Worm (Caenorhabditis elegans) whole organism, midembryonic: Measurements from ENCODE around the gene K05F6.14.

Source experiments
- T22C8.4 ChIP-seq: fragments of 200-800 bp; sonication (Bioruptor generic); IDR thresholded peaks from 2 replicates; pipeline ENCODE4 v1.3.6; 2022; ENCODE audit warnings: missing genetic modification characterization, missing compliant biosample characterization
- cog-1 ChIP-seq: sonication (generic microtip); optimal IDR thresholded peaks from 2 replicates; lab custom pipeline; 2016; ENCODE audit warnings: missing genetic modification characterization, missing compliant biosample characterization
- flt-1 ChIP-seq: fragments of 200-800 bp; sonication (Bioruptor generic); IDR thresholded peaks from 2 replicates; pipeline ENCODE4 v1.3.6; 2022; ENCODE audit warnings: missing genetic modification characterization, missing compliant biosample characterization
- klf-2 ChIP-seq: fragments of 200-800 bp; sonication (Bioruptor generic); conservative IDR thresholded peaks from 2 replicates; pipeline ENCODE4 v1.3.6; 2022; ENCODE audit warnings: missing genetic modification reagents, missing genetic modification characterization, missing compliant biosample characterization
- med-1 ChIP-seq: sonication (generic microtip); optimal IDR thresholded peaks from 2 replicates; lab custom pipeline; 2017; ENCODE audit warnings: missing genetic modification characterization, mild to moderate bottlenecking, missing compliant biosample characterization, antibody characterized with exemption, missing genetic modification reagents; ENCODE audit not compliant: insufficient read depth
- ref-1 ChIP-seq: fragments of 200-800 bp; sonication (Bioruptor generic); conservative IDR thresholded peaks from 2 replicates; pipeline ENCODE4 v1.3.6; 2022; ENCODE audit warnings: missing genetic modification reagents, missing genetic modification characterization, missing compliant biosample characterization
- tab-1 ChIP-seq: fragments of 200-800 bp; sonication (Bioruptor generic); IDR thresholded peaks from 2 replicates; pipeline ENCODE4 v1.3.6; 2022; ENCODE audit warnings: missing genetic modification characterization, missing compliant biosample characterization
- ztf-23 ChIP-seq: fragments of 200-800 bp; sonication (Bioruptor generic); IDR thresholded peaks from 2 replicates; pipeline ENCODE4 v1.3.6; 2022; ENCODE audit warnings: missing genetic modification reagents, missing genetic modification characterization, missing compliant biosample characterization
- ztf-29 ChIP-seq: fragments of 200-800 bp; sonication (Bioruptor generic); IDR thresholded peaks from 2 replicates; pipeline ENCODE4 v1.3.6; 2022; ENCODE audit warnings: missing genetic modification reagents, missing genetic modification characterization, missing compliant biosample characterization

- TF ChIP-seq flt-1 (no peak), tab-1 (no peak), ztf-29 (GFP tag; lab: Robert Waterston, UW) (no peak), klf-2 (GFP tag; lab: Robert Waterston, UW) (no peak), T22C8.4 (GFP tag; lab: Robert Waterston, UW) (no peak), cog-1 (tag; lab: Kevin White, UChicago) (no peak), ref-1 (GFP tag; lab: Robert Waterston, UW) (no peak), ztf-23 (GFP tag; lab: Robert Waterston, UW) (no peak), med-1 (GFP tag; lab: Kevin White, UChicago) (no peak)
Observed at ce11 chrII:1545625-1546024, 16.3 kb upstream of the K05F6.14 start, which contains the start of gene K05F6.12.
